Worm (Caenorhabditis elegans): ENCODE data around the gene srt-55.

Gene srt-55

ce11 chrIII:10118818-10119217, 12.5 kb upstream of the srt-55 start, which contains the start of gene ZK1128.3:
Gene ZK1128.3, minus strand, starts transcription at chrIII:10118918.
- TF ChIP-seq ceh-36 (tag; optimal IDR thresholded peaks at IDR 0.05) (no peak), tbx-37 (GFP tag; conservative IDR thresholded peaks at IDR 0.05) (no peak), aly-1 (tag; optimal IDR thresholded peaks at IDR 0.05) (no peak), tra-4 (tag; optimal IDR thresholded peaks at IDR 0.05) (no peak), flt-1 (GFP tag; IDR thresholded peaks at IDR 0.05) (no peak), hmg-4 (GFP tag; optimal IDR thresholded peaks at IDR 0.05) (no peak), pes-1 (GFP tag; IDR thresholded peaks at IDR 0.05) (no peak), ets-7 (tag; optimal IDR thresholded peaks at IDR 0.05) (no peak), scrt-1 (GFP tag; IDR thresholded peaks at IDR 0.05) (no peak), sea-1 (GFP tag; conservative IDR thresholded peaks at IDR 0.05) (no peak)

ce11 chrIII:10114662-10115061, 8.4 kb upstream of the srt-55 start, which contains the start of the genes ZK1128.1 and mett-10:
Gene ZK1128.1, minus strand, starts transcription at chrIII:10114760.
Gene mett-10, plus strand, starts transcription at chrIII:10115036.
- TF ChIP-seq ceh-13 (GFP tag; optimal IDR thresholded peaks at IDR 0.05) (no peak), hmbx-1 (tag; optimal IDR thresholded peaks at IDR 0.05) (no peak), ceh-36 (tag; optimal IDR thresholded peaks at IDR 0.05) (no peak), ets-7 (tag; optimal IDR thresholded peaks at IDR 0.05) (no peak), tra-4 (tag; optimal IDR thresholded peaks at IDR 0.05) (no peak), scrt-1 (GFP tag; IDR thresholded peaks at IDR 0.05) (no peak), flt-1 (GFP tag; IDR thresholded peaks at IDR 0.05) (no peak), aly-1 (tag; optimal IDR thresholded peaks at IDR 0.05) (no peak), hmg-4 (GFP tag; optimal IDR thresholded peaks at IDR 0.05) (no peak), F13C5.2 (tag; optimal IDR thresholded peaks at IDR 0.05) (no peak), ama-1 (optimal IDR thresholded peaks at IDR 0.05) (no peak), tbx-37 (GFP tag; conservative IDR thresholded peaks at IDR 0.05) (no peak), pes-1 (GFP tag; IDR thresholded peaks at IDR 0.05) (no peak), hnd-1 (tag; optimal IDR thresholded peaks at IDR 0.05) (no peak), tbx-11 (GFP tag; IDR thresholded peaks at IDR 0.05) (no peak), B0310.2 (tag; optimal IDR thresholded peaks at IDR 0.05) (no peak), sea-1 (GFP tag; conservative IDR thresholded peaks at IDR 0.05) (no peak)

- no peak for TF ChIP-seq tra-4 (tag; optimal IDR thresholded peaks at IDR 0.05)
- no peak for TF ChIP-seq ceh-13 (GFP tag; optimal IDR thresholded peaks at IDR 0.05)
- no peak for TF ChIP-seq ceh-36 (tag; optimal IDR thresholded peaks at IDR 0.05)
- no peak for TF ChIP-seq aly-1 (tag; optimal IDR thresholded peaks at IDR 0.05)
- TF ChIP-seq tbx-37 (GFP tag; conservative IDR thresholded peaks at IDR 0.05) = no peak
- TF ChIP-seq hnd-1 (tag; optimal IDR thresholded peaks at IDR 0.05) = no peak
- no peak for TF ChIP-seq ets-7 (tag; optimal IDR thresholded peaks at IDR 0.05)
- TF ChIP-seq hmg-4 (GFP tag; optimal IDR thresholded peaks at IDR 0.05) = no peak
- no peak for TF ChIP-seq ama-1 (optimal IDR thresholded peaks at IDR 0.05)
- TF ChIP-seq tbx-11 (GFP tag; IDR thresholded peaks at IDR 0.05) = no peak
- no peak for TF ChIP-seq F13C5.2 (tag; optimal IDR thresholded peaks at IDR 0.05)
- TF ChIP-seq sea-1 (GFP tag; conservative IDR thresholded peaks at IDR 0.05) = no peak
- no peak for TF ChIP-seq pes-1 (GFP tag; IDR thresholded peaks at IDR 0.05)
- no peak for TF ChIP-seq scrt-1 (GFP tag; IDR thresholded peaks at IDR 0.05)
- TF ChIP-seq hmbx-1 (tag; optimal IDR thresholded peaks at IDR 0.05) = no peak
- no peak for TF ChIP-seq flt-1 (GFP tag; IDR thresholded peaks at IDR 0.05)
- TF ChIP-seq B0310.2 (tag; optimal IDR thresholded peaks at IDR 0.05) = no peak
Measured at ce11 chrIII:10112958-10113357, 6.7 kb upstream of the srt-55 start, which contains the start of gene vps-29. Gene vps-29, minus strand, starts transcription at chrIII:10113058.

- TF ChIP-seq hnd-1 (tag; optimal IDR thresholded peaks at IDR 0.05) = no peak
- TF ChIP-seq ama-1 (optimal IDR thresholded peaks at IDR 0.05) = no peak
- TF ChIP-seq aly-1 (tag; optimal IDR thresholded peaks at IDR 0.05) = no peak
- no peak for TF ChIP-seq B0310.2 (tag; optimal IDR thresholded peaks at IDR 0.05)
- no peak for TF ChIP-seq tra-4 (tag; optimal IDR thresholded peaks at IDR 0.05)
- TF ChIP-seq ceh-36 (tag; optimal IDR thresholded peaks at IDR 0.05) = no peak
- TF ChIP-seq pes-1 (GFP tag; IDR thresholded peaks at IDR 0.05) = no peak
- no peak for TF ChIP-seq tbx-37 (GFP tag; conservative IDR thresholded peaks at IDR 0.05)
- no peak for TF ChIP-seq flt-1 (GFP tag; IDR thresholded peaks at IDR 0.05)
- no peak for TF ChIP-seq sea-1 (GFP tag; conservative IDR thresholded peaks at IDR 0.05)
- TF ChIP-seq ets-7 (tag; optimal IDR thresholded peaks at IDR 0.05) = no peak
- TF ChIP-seq F13C5.2 (tag; optimal IDR thresholded peaks at IDR 0.05) = no peak
- TF ChIP-seq hmbx-1 (tag; optimal IDR thresholded peaks at IDR 0.05) = no peak
- TF ChIP-seq scrt-1 (GFP tag; IDR thresholded peaks at IDR 0.05) = no peak
- TF ChIP-seq hmg-4 (GFP tag; optimal IDR thresholded peaks at IDR 0.05) = no peak
- no peak for TF ChIP-seq tbx-11 (GFP tag; IDR thresholded peaks at IDR 0.05)
- no peak for TF ChIP-seq ceh-13 (GFP tag; optimal IDR thresholded peaks at IDR 0.05)
Measured at ce11 chrIII:10108995-10109394, 2.7 kb upstream of the srt-55 start, which contains the start of gene T16H12.9. Gene T16H12.9, plus strand, starts transcription at chrIII:10109295.

ce11 chrIII:10101352-10101751, 4.9 kb downstream of the srt-55 start, which contains the start of gene kel-10:
Gene kel-10, minus strand, starts transcription at chrIII:10101452.
- TF ChIP-seq scrt-1 (GFP tag; IDR thresholded peaks at IDR 0.05) = no peak
- no peak for TF ChIP-seq F13C5.2 (tag; optimal IDR thresholded peaks at IDR 0.05)
- no peak for TF ChIP-seq flt-1 (GFP tag; IDR thresholded peaks at IDR 0.05)
- no peak for TF ChIP-seq ets-7 (tag; optimal IDR thresholded peaks at IDR 0.05)
- TF ChIP-seq pes-1 (GFP tag; IDR thresholded peaks at IDR 0.05) = no peak
- TF ChIP-seq tra-4 (tag; optimal IDR thresholded peaks at IDR 0.05) = no peak

- TF ChIP-seq flt-1 (GFP tag; IDR thresholded peaks at IDR 0.05) = no peak
- TF ChIP-seq hmg-4 (GFP tag; optimal IDR thresholded peaks at IDR 0.05) = no peak
- no peak for TF ChIP-seq ceh-36 (tag; optimal IDR thresholded peaks at IDR 0.05)
- TF ChIP-seq tbx-11 (GFP tag; IDR thresholded peaks at IDR 0.05) = no peak
- TF ChIP-seq aly-1 (tag; optimal IDR thresholded peaks at IDR 0.05) = no peak
- no peak for TF ChIP-seq hnd-1 (tag; optimal IDR thresholded peaks at IDR 0.05)
- no peak for TF ChIP-seq tra-4 (tag; optimal IDR thresholded peaks at IDR 0.05)
- TF ChIP-seq ama-1 (optimal IDR thresholded peaks at IDR 0.05) = no peak
- TF ChIP-seq sea-1 (GFP tag; conservative IDR thresholded peaks at IDR 0.05) = no peak
- TF ChIP-seq hmbx-1 (tag; optimal IDR thresholded peaks at IDR 0.05) = no peak
- TF ChIP-seq scrt-1 (GFP tag; IDR thresholded peaks at IDR 0.05) = no peak
- TF ChIP-seq F13C5.2 (tag; optimal IDR thresholded peaks at IDR 0.05) = no peak
Measured at ce11 chrIII:10097981-10098380, 8.3 kb downstream of the srt-55 start, which contains the start of gene spop-1. Gene spop-1, minus strand, starts transcription at chrIII:10098081.

ce11 chrIII:10096525-10096972, 9.7 kb downstream of the srt-55 start:
- TF ChIP-seq tbx-37 (GFP tag; conservative IDR thresholded peaks at IDR 0.05) (no peak), hmg-4 (GFP tag; optimal IDR thresholded peaks at IDR 0.05) (peak; percentile 57)
